Fruit fly (Drosophila melanogaster): ENCODE data around the gene CG18787.

CG18787 gene

DNA sequence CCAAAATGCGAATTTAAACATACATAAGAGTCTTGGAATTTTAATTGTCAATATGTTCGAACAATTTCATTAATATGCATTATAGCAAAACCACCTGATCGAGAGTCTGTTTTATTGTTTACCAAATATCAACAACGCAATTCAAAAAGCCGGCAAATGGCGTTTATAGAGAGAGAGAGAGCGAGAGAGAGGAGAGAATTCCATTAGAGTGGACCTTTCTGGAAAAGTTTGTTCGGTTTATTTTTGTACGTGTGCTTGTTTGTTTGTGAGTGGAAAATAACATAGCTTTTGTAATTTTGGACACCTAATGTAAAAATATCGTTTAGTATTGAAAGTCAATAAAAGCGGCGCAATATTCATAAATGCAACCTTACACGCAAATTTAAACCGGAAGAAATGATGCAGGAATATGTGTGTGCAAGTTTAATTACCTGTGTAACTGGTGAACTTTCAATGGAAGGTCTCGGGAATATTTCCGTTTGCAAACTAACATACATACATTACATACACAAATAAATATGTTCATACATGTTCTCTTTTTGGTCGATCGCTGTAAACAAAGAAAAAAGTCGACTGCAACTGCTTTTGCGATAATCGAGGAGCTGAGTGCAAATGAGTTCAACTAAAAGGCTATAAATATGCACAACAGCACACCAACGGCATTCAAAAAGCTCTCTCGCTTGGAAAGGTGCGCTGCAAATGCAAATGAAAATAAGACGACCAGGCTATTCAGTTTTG lies 45.6 kb upstream of the CG18787 start, which contains the start of gene CG6785 (continued):
- TF ChIP-seq crp (GFP tag; optimal IDR thresholded peaks at IDR 0.05) (peak in 1 of 2 experiments; percentile 50), Myb (GFP tag; optimal IDR thresholded peaks at IDR 0.05) (peak; percentile 60), croc (GFP tag; conservative IDR thresholded peaks at IDR 0.05) (no peak), CG17385 (GFP tag; optimal IDR thresholded peaks at IDR 0.05) (peak; percentile 83), ken (GFP tag; IDR thresholded peaks at IDR 0.05) (no peak), CG7987 (GFP tag; optimal IDR thresholded peaks at IDR 0.05) (peak; percentile 93), sug (tag; optimal IDR thresholded peaks at IDR 0.05) (peak; percentile 57), hb (GFP tag; IDR thresholded peaks at IDR 0.05; ENCODE audit: partially characterized antibody) (no peak), Lim3 (GFP tag; IDR thresholded peaks at IDR 0.05) (no peak), Dref (GFP tag; IDR thresholded peaks at IDR 0.05) (no peak), CG18764 (GFP tag; optimal IDR thresholded peaks at IDR 0.05) (peak; percentile 87), Optix (GFP tag; IDR thresholded peaks at IDR 0.05) (no peak), vfl (GFP tag; optimal IDR thresholded peaks at IDR 0.05) (peak; percentile 31), CG17912 (GFP tag; optimal IDR thresholded peaks at IDR 0.05) (peak; percentile 96), CG1529 (GFP tag; optimal IDR thresholded peaks at IDR 0.05) (peak; percentile 89), CG12391 (tag; optimal IDR thresholded peaks at IDR 0.05) (peak; percentile 72), nau (GFP tag; optimal IDR thresholded peaks at IDR 0.05) (peak; percentile 61), CG16863 (GFP tag; optimal IDR thresholded peaks at IDR 0.05) (peak; percentile 77), ems (GFP tag; optimal IDR thresholded peaks at IDR 0.05) (peak; percentile 73), CG10366 (GFP tag; IDR thresholded peaks at IDR 0.05) (0 out of 2 replicates have a peak, but pooled peaks have one; percentile 14), CG2199 (GFP tag; IDR thresholded peaks at IDR 0.05) (no peak), en (GFP tag; optimal IDR thresholded peaks at IDR 0.05) (peak; percentile 77), pros (GFP tag; optimal IDR thresholded peaks at IDR 0.05) (no peak), Trl (optimal IDR thresholded peaks at IDR 0.05) (peak; percentile 83 to 97), Trl (GFP tag; optimal IDR thresholded peaks at IDR 0.05) (peak; percentile 94), BEAF-32 (GFP tag; optimal IDR thresholded peaks at IDR 0.05) (peak; percentile 25), pan (optimal IDR thresholded peaks at IDR 0.05) (no peak), pan (GFP tag; optimal IDR thresholded peaks at IDR 0.05 in 1 of 2, IDR thresholded peaks at IDR 0.05 in 1 of 2) (peak in 1 of 2 experiments; percentile 59), stwl (tag; optimal IDR thresholded peaks at IDR 0.05) (no peak), CG16813 (GFP tag; IDR thresholded peaks at IDR 0.05; ENCODE audit: partially characterized antibody) (no peak), tll (GFP tag; optimal IDR thresholded peaks at IDR 0.05) (no peak), CG12659 (GFP tag; optimal IDR thresholded peaks at IDR 0.05) (peak; percentile 90), lbe (GFP tag; optimal IDR thresholded peaks at IDR 0.05) (peak; percentile 85), CG17829 (tag; optimal IDR thresholded peaks at IDR 0.05) (peak; percentile 29), lmd (GFP tag; IDR thresholded peaks at IDR 0.05) (no peak), Usf (GFP tag; optimal IDR thresholded peaks at IDR 0.05) (no peak), CG4707 (GFP tag; optimal IDR thresholded peaks at IDR 0.05) (peak; percentile 95), CG1603 (tag; optimal IDR thresholded peaks at IDR 0.05) (peak; percentile 83), E2f2 (GFP tag; IDR thresholded peaks at IDR 0.05) (peak; percentile 48; the same call in 1 of the 2 replicates), CG8924 (tag; optimal IDR thresholded peaks at IDR 0.05) (peak; percentile 85), amos (GFP tag; IDR thresholded peaks at IDR 0.05; ENCODE audit: partially characterized antibody) (no peak; the same call in 1 of the 2 replicates), CG5180 (GFP tag; optimal IDR thresholded peaks at IDR 0.05) (peak; percentile 83), kni (GFP tag; optimal IDR thresholded peaks at IDR 0.05) (peak; percentile 86), CG3995 (GFP tag; optimal IDR thresholded peaks at IDR 0.05) (peak; percentile 24), tgo (GFP tag; IDR thresholded peaks at IDR 0.05) (no peak), eve (GFP tag; optimal IDR thresholded peaks at IDR 0.05) (no peak), CG9437 (GFP tag; optimal IDR thresholded peaks at IDR 0.05) (peak; percentile 25), sc (optimal IDR thresholded peaks at IDR 0.05) (no peak), sc (GFP tag; optimal IDR thresholded peaks at IDR 0.05) (peak; percentile 79)

Measured in whole organism, embryonic.